Worm (Caenorhabditis elegans) whole organism, midembryonic: ENCODE measurements around the gene C32C4.3.

Experiments used
- cog-1 ChIP-seq: sonication (generic microtip); optimal IDR thresholded peaks from 2 replicates; lab custom pipeline; 2016; ENCODE audit warnings: missing genetic modification characterization, missing compliant biosample characterization
- flt-1 ChIP-seq: fragments of 200-800 bp; sonication (Bioruptor generic); IDR thresholded peaks from 2 replicates; pipeline ENCODE4 v1.3.6; 2022; ENCODE audit warnings: missing genetic modification characterization, missing compliant biosample characterization
- ztf-23 ChIP-seq: fragments of 200-800 bp; sonication (Bioruptor generic); IDR thresholded peaks from 2 replicates; pipeline ENCODE4 v1.3.6; 2022; ENCODE audit warnings: missing genetic modification reagents, missing genetic modification characterization, missing compliant biosample characterization

ce11 chrV:10661417-10661945, 14.5 kb upstream of the C32C4.3 start, which contains the start of gene sqv-4:
- TF ChIP-seq flt-1 (GFP tag; lab: Robert Waterston, UW) (no peak), cog-1 (tag; lab: Kevin White, UChicago) (no peak), ztf-23 (GFP tag; lab: Robert Waterston, UW) (no peak)
